Fruit fly (Drosophila melanogaster): Measurements from ENCODE around the gene Pdcd4.

Gene Pdcd4

dm6 chrX:13747635-13748467, 7.4 kb downstream of the Pdcd4 start:
- TF ChIP-seq CG17801 (GFP tag; optimal IDR thresholded peaks at IDR 0.05; ENCODE audit: partially characterized antibody), result peak; percentile 91

- no peak for TF ChIP-seq CG17801 (GFP tag; optimal IDR thresholded peaks at IDR 0.05; ENCODE audit: partially characterized antibody)
Measured at dm6 chrX:13747052-13747451, 8.2 kb downstream of the Pdcd4 start.

dm6 chrX:13744599-13745052, 10.6 kb downstream of the Pdcd4 start, which contains the start of gene Grip91:
Gene Grip91, minus strand, starts transcription at chrX:13744683.
- peak; percentile 11 for TF ChIP-seq CG17801 (GFP tag; optimal IDR thresholded peaks at IDR 0.05; ENCODE audit: partially characterized antibody)

dm6 chrX:13740992-13741391, 14.2 kb downstream of the Pdcd4 start:
- TF ChIP-seq CG17801 (GFP tag; optimal IDR thresholded peaks at IDR 0.05; ENCODE audit: partially characterized antibody), result no peak

- TF ChIP-seq CG17801 (GFP tag; optimal IDR thresholded peaks at IDR 0.05; ENCODE audit: partially characterized antibody), result peak; percentile 87
Measured at dm6 chrX:13740062-13740461, 15.1 kb downstream of the Pdcd4 start.

- TF ChIP-seq CG17801 (GFP tag; optimal IDR thresholded peaks at IDR 0.05; ENCODE audit: partially characterized antibody), result peak; percentile 98
Measured at dm6 chrX:13739411-13739888, 15.8 kb downstream of the Pdcd4 start, which contains the start of gene CG11151. Gene CG11151, plus strand, starts transcription at chrX:13739744.

- TF ChIP-seq CG17801 (GFP tag; optimal IDR thresholded peaks at IDR 0.05; ENCODE audit: partially characterized antibody), result no peak
Measured at dm6 chrX:13737939-13738338, 17.3 kb downstream of the Pdcd4 start, which contains the start of gene CG11134. Gene CG11134, plus strand, starts transcription at chrX:13737942.

dm6 chrX:13736174-13736482, 19.1 kb downstream of the Pdcd4 start, which contains the start of gene g:
Gene g, minus strand, starts transcription at chrX:13736278.
- TF ChIP-seq CG17801 (GFP tag; optimal IDR thresholded peaks at IDR 0.05; ENCODE audit: partially characterized antibody), result no peak

- no peak for TF ChIP-seq CG17801 (GFP tag; optimal IDR thresholded peaks at IDR 0.05; ENCODE audit: partially characterized antibody)
Measured at dm6 chrX:13735322-13736173, 19.7 kb downstream of the Pdcd4 start.

dm6 chrX:13734866-13735265, 20.3 kb downstream of the Pdcd4 start:
- TF ChIP-seq CG17801 (GFP tag; optimal IDR thresholded peaks at IDR 0.05; ENCODE audit: partially characterized antibody), result peak; percentile 82

- peak; percentile 38 for TF ChIP-seq CG17801 (GFP tag; optimal IDR thresholded peaks at IDR 0.05; ENCODE audit: partially characterized antibody)
Measured at dm6 chrX:13721934-13722333, 33.3 kb downstream of the Pdcd4 start, which contains the start of the genes Mrgn1 and mus101. Gene Mrgn1, minus strand, starts transcription at chrX:13721977. Gene mus101, plus strand, starts transcription at chrX:13722246.

- TF ChIP-seq CG17801 (GFP tag; optimal IDR thresholded peaks at IDR 0.05; ENCODE audit: partially characterized antibody), result peak; percentile 28
Measured at dm6 chrX:13717982-13718402, 37.2 kb downstream of the Pdcd4 start, which contains the start of gene Nadsyn. Gene Nadsyn, minus strand, starts transcription at chrX:13718285.

dm6 chrX:13699666-13700065, 55.5 kb downstream of the Pdcd4 start:
- TF ChIP-seq CG17801 (GFP tag; optimal IDR thresholded peaks at IDR 0.05; ENCODE audit: partially characterized antibody), result no peak

- TF ChIP-seq CG17801 (GFP tag; optimal IDR thresholded peaks at IDR 0.05; ENCODE audit: partially characterized antibody), result no peak
Measured at dm6 chrX:13698717-13699427, 56.3 kb downstream of the Pdcd4 start.

Measured in ovary, adult (tissue).